Fruit fly (Drosophila melanogaster) whole organism, embryonic: Measurements from ENCODE around the gene blot.

Experiments used
- Bgb ChIP-seq: fragments of 200-800 bp; sonication (Bioruptor generic); IDR thresholded peaks from 2 replicates; pipeline ENCODE4 v1.3.6; 2022; ENCODE audit warnings: missing biosample characterization, missing genetic modification characterization; ENCODE audit not compliant: partially characterized antibody
- CG10274 ChIP-seq: fragments of 200-800 bp; sonication (Bioruptor generic); optimal IDR thresholded peaks from 3 replicates; lab custom pipeline; 2017; ENCODE audit warnings: missing biosample characterization, mild to moderate bottlenecking, missing genetic modification characterization
- CG10565 ChIP-seq: fragments of 200-800 bp; sonication (Bioruptor generic); optimal IDR thresholded peaks from 3 replicates; lab custom pipeline; 2016; ENCODE audit warnings: missing biosample characterization, mild to moderate bottlenecking, missing genetic modification characterization
- CG10959 ChIP-seq: fragments of 200-800 bp; sonication (Bioruptor generic); IDR thresholded peaks from 2 replicates; pipeline ENCODE4 v1.3.6; 2022; ENCODE audit warnings: missing biosample characterization, missing genetic modification characterization
- CG11723 ChIP-seq: fragments of 200-800 bp; sonication (Bioruptor generic); optimal IDR thresholded peaks from 2 replicates; lab custom pipeline; 2017; ENCODE audit warnings: missing biosample characterization, mild to moderate bottlenecking, missing genetic modification characterization
- CG12391 ChIP-seq: fragments of 200-800 bp; sonication (Bioruptor generic); optimal IDR thresholded peaks from 3 replicates; lab custom pipeline; 2018; ENCODE audit warnings: missing biosample characterization, mild to moderate bottlenecking, missing genetic modification characterization, moderate library complexity
- CG12744 ChIP-seq: fragments of 200-800 bp; sonication (Bioruptor generic); optimal IDR thresholded peaks from 2 replicates; lab custom pipeline; 2016; ENCODE audit warnings: missing biosample characterization, missing genetic modification characterization
- CG12769 ChIP-seq: fragments of 200-800 bp; sonication (Bioruptor generic); optimal IDR thresholded peaks from 2 replicates; lab custom pipeline; 2019; ENCODE audit warnings: missing biosample characterization, mild to moderate bottlenecking, missing genetic modification characterization, moderate library complexity
- CG17612 ChIP-seq: fragments of 200-800 bp; sonication (Bioruptor generic); IDR thresholded peaks from 2 replicates; pipeline ENCODE4 v1.3.6; 2022; ENCODE audit warnings: missing biosample characterization, missing genetic modification characterization
- CG2199 ChIP-seq: fragments of 200-800 bp; sonication (Bioruptor generic); IDR thresholded peaks from 3 replicates; pipeline ENCODE4 v1.3.6; 2022; ENCODE audit warnings: missing biosample characterization, missing genetic modification characterization
- CG2875 ChIP-seq: fragments of 200-800 bp; sonication (Bioruptor generic); optimal IDR thresholded peaks from 2 replicates; lab custom pipeline; 2017; ENCODE audit warnings: missing biosample characterization, mild to moderate bottlenecking, missing genetic modification characterization, missing genetic modification reagents
- CG32532 ChIP-seq: fragments of 200-800 bp; sonication (Bioruptor generic); IDR thresholded peaks from 2 replicates; pipeline ENCODE4 v1.3.6; 2022; ENCODE audit warnings: missing biosample characterization, missing genetic modification characterization
- CG33213 ChIP-seq: fragments of 200-800 bp; sonication (Bioruptor generic); optimal IDR thresholded peaks from 3 replicates; lab custom pipeline; 2016; ENCODE audit warnings: missing biosample characterization, missing genetic modification characterization
- CG34224 ChIP-seq: fragments of 200-800 bp; sonication (Bioruptor generic); IDR thresholded peaks from 3 replicates; pipeline ENCODE4 v1.3.6; 2022; ENCODE audit warnings: missing biosample characterization, missing genetic modification characterization; ENCODE audit not compliant: partially characterized antibody
- CG34376 ChIP-seq: fragments of 200-800 bp; sonication (Bioruptor generic); optimal IDR thresholded peaks from 2 replicates; lab custom pipeline; 2018; ENCODE audit warnings: missing biosample characterization, mild to moderate bottlenecking, missing genetic modification characterization
- CG42726 ChIP-seq: fragments of 200-800 bp; sonication (Bioruptor generic); IDR thresholded peaks from 2 replicates; pipeline ENCODE4 v1.3.6; 2022; ENCODE audit warnings: missing biosample characterization, missing genetic modification characterization; ENCODE audit not compliant: partially characterized antibody
- CG8765 ChIP-seq: fragments of 200-800 bp; sonication (Bioruptor generic); IDR thresholded peaks from 2 replicates; pipeline ENCODE4 v1.3.6; 2022; ENCODE audit warnings: missing biosample characterization, missing genetic modification characterization
- CG8924 ChIP-seq: fragments of 200-800 bp; optimal IDR thresholded peaks from 3 replicates; lab custom pipeline; 2019; ENCODE audit warnings: missing biosample characterization, mild to moderate bottlenecking, missing genetic modification characterization, moderate library complexity
- CkIIα-i1 ChIP-seq: fragments of 200-800 bp; sonication (Bioruptor generic); IDR thresholded peaks from 2 replicates; pipeline ENCODE4 v1.3.6; 2022; ENCODE audit warnings: missing biosample characterization, missing genetic modification characterization
- Dip2 ChIP-seq: fragments of 200-800 bp; sonication (Bioruptor generic); IDR thresholded peaks from 2 replicates; pipeline ENCODE4 v1.3.6; 2022; ENCODE audit warnings: missing biosample characterization, missing genetic modification characterization
- Eip74EF ChIP-seq, 2 experiments: fragments of 200-800 bp in 1 of 2; fragments of >200 bp in 1 of 2; sonication (Bioruptor generic) in 1 of 2; optimal IDR thresholded peaks; 2 replicates each; lab custom pipeline; 2017 to 2019; ENCODE audit warnings: missing biosample characterization in 2 of 2, missing genetic modification characterization in 2 of 2, mild to moderate bottlenecking in 1 of 2, moderate library complexity in 1 of 2
- HLH3B ChIP-seq: fragments of 200-800 bp; sonication (Bioruptor generic); IDR thresholded peaks from 2 replicates; pipeline ENCODE4 v1.3.6; 2022; ENCODE audit warnings: missing biosample characterization, missing genetic modification characterization
- HLHmδ ChIP-seq: fragments of 200-800 bp; sonication (Bioruptor generic); optimal IDR thresholded peaks from 2 replicates; lab custom pipeline; 2018; ENCODE audit warnings: missing biosample characterization, mild to moderate bottlenecking, missing genetic modification characterization, moderate library complexity
- Jarid2 ChIP-seq: fragments of 200-800 bp; sonication (Bioruptor generic); optimal IDR thresholded peaks from 3 replicates; lab custom pipeline; 2017; ENCODE audit warnings: mild to moderate bottlenecking, missing biosample characterization, missing genetic modification reagents, missing genetic modification characterization
- MBD-R2 ChIP-seq: fragments of 200-800 bp; sonication (Bioruptor generic); IDR thresholded peaks from 2 replicates; pipeline ENCODE4 v1.3.6; 2022; ENCODE audit warnings: missing biosample characterization, missing genetic modification characterization
- MTF-1 ChIP-seq: fragments of 200-800 bp; sonication (Bioruptor generic); optimal IDR thresholded peaks from 2 replicates; lab custom pipeline; 2018; ENCODE audit warnings: missing biosample characterization, mild to moderate bottlenecking, missing genetic modification characterization, borderline replicate concordance
- Mad ChIP-seq: fragments of 200-800 bp; sonication (Bioruptor generic); optimal IDR thresholded peaks from 2 replicates; lab custom pipeline; 2016; ENCODE audit warnings: missing biosample characterization, missing genetic modification characterization
- Ptx1 ChIP-seq: fragments of 200-800 bp; sonication (Bioruptor generic); IDR thresholded peaks from 2 replicates; pipeline ENCODE4 v1.3.6; 2022; ENCODE audit warnings: missing biosample characterization, missing genetic modification characterization
- Xrp1 ChIP-seq: fragments of 200-800 bp; sonication (Bioruptor generic); IDR thresholded peaks from 2 replicates; pipeline ENCODE4 v1.3.6; 2022; ENCODE audit warnings: missing biosample characterization, missing genetic modification characterization
- bbx ChIP-seq: fragments of 200-800 bp; sonication (Bioruptor generic); IDR thresholded peaks from 2 replicates; pipeline ENCODE4 v1.3.6; 2022; ENCODE audit warnings: missing biosample characterization, missing genetic modification characterization; ENCODE audit not compliant: partially characterized antibody
- br ChIP-seq: fragments of >200 bp; optimal IDR thresholded peaks from 2 replicates; lab custom pipeline; 2017
- cato ChIP-seq: fragments of 200-800 bp; sonication (Bioruptor generic); optimal IDR thresholded peaks from 2 replicates; lab custom pipeline; 2016; ENCODE audit warnings: missing biosample characterization, missing genetic modification characterization, borderline replicate concordance
- chinmo ChIP-seq: fragments of 200-800 bp; sonication (Bioruptor generic); IDR thresholded peaks from 4 replicates; pipeline ENCODE4 v1.3.6; 2022; ENCODE audit warnings: missing biosample characterization, missing genetic modification characterization; ENCODE audit not compliant: partially characterized antibody
- cwo ChIP-seq: fragments of 200-800 bp; sonication (Bioruptor generic); optimal IDR thresholded peaks from 3 replicates; lab custom pipeline; 2017; ENCODE audit warnings: missing biosample characterization, missing genetic modification characterization, mild to moderate bottlenecking, moderate library complexity, missing genetic modification reagents
- dan ChIP-seq: fragments of 200-800 bp; sonication (Bioruptor generic); IDR thresholded peaks from 2 replicates; pipeline ENCODE4 v1.3.6; 2022; ENCODE audit warnings: missing biosample characterization, missing genetic modification characterization
- fd102C ChIP-seq: fragments of 200-800 bp; sonication (Bioruptor generic); optimal IDR thresholded peaks from 2 replicates; lab custom pipeline; 2018; ENCODE audit warnings: missing biosample characterization, mild to moderate bottlenecking, missing genetic modification characterization, moderate library complexity
- ftz-f1 ChIP-seq: fragments of 200-800 bp; sonication (Bioruptor generic); optimal IDR thresholded peaks from 2 replicates; lab custom pipeline; 2016; ENCODE audit warnings: missing biosample characterization, missing genetic modification characterization
- gcm ChIP-seq: fragments of 200-800 bp; sonication (Bioruptor generic); optimal IDR thresholded peaks from 2 replicates; lab custom pipeline; 2019; ENCODE audit warnings: missing biosample characterization, mild to moderate bottlenecking, missing genetic modification characterization, moderate library complexity
- gt ChIP-seq: fragments of 200-800 bp; sonication (Bioruptor generic); IDR thresholded peaks from 2 replicates; pipeline ENCODE4 v1.3.6; 2022; ENCODE audit warnings: missing biosample characterization, missing genetic modification characterization
- insv ChIP-seq, 2 experiments: fragments of 200-800 bp; sonication (Bioruptor generic); optimal IDR thresholded peaks; 3 replicates each; lab custom pipeline; 2016 to 2018; ENCODE audit warnings: missing biosample characterization in 2 of 2, missing genetic modification characterization in 2 of 2
- jumu ChIP-seq: fragments of 200-800 bp; sonication (Bioruptor generic); optimal IDR thresholded peaks from 3 replicates; lab custom pipeline; 2016; ENCODE audit warnings: missing biosample characterization, missing genetic modification characterization
- oc ChIP-seq: fragments of 200-800 bp; sonication (Bioruptor generic); optimal IDR thresholded peaks from 2 replicates; lab custom pipeline; 2018; ENCODE audit warnings: missing biosample characterization, mild to moderate bottlenecking, missing genetic modification characterization, moderate library complexity
- pnt ChIP-seq: fragments of 200-800 bp; sonication (Bioruptor generic); optimal IDR thresholded peaks from 3 replicates; lab custom pipeline; 2016; ENCODE audit warnings: missing biosample characterization, missing genetic modification characterization
- prd ChIP-seq, 3 experiments: fragments of >200 bp in 2 of 3; fragments of 200-800 bp in 1 of 3; sonication (Bioruptor generic) in 1 of 3; optimal IDR thresholded peaks in 2 of 3; IDR thresholded peaks in 1 of 3; 2 replicates in 2 of 3; 3 replicates in 1 of 3; pipeline versions ENCODE4 v1.3.6 to Lab custom; 2017 to 2022; ENCODE audit warnings: missing biosample characterization in 1 of 3, missing genetic modification characterization in 1 of 3
- repo ChIP-seq: fragments of 200-800 bp; sonication (Bioruptor generic); optimal IDR thresholded peaks from 2 replicates; lab custom pipeline; 2016; ENCODE audit warnings: missing biosample characterization, missing genetic modification characterization
- sens ChIP-seq: fragments of 200-800 bp; sonication (Bioruptor generic); peaks from one replicate; lab custom pipeline; 2016; ENCODE audit warnings: missing biosample characterization, missing genetic modification characterization
- shn ChIP-seq: fragments of 200-800 bp; sonication (Bioruptor generic); optimal IDR thresholded peaks from 3 replicates; lab custom pipeline; 2016; ENCODE audit warnings: missing biosample characterization, missing genetic modification characterization
- sob ChIP-seq: fragments of 200-800 bp; sonication (Bioruptor generic); IDR thresholded peaks from 2 replicates; pipeline ENCODE4 v1.3.6; 2022; ENCODE audit warnings: missing biosample characterization, missing genetic modification characterization
- unpg ChIP-seq: fragments of 200-800 bp; sonication (Bioruptor generic); optimal IDR thresholded peaks from 3 replicates; lab custom pipeline; 2018; ENCODE audit warnings: missing biosample characterization, mild to moderate bottlenecking, missing genetic modification characterization, moderate library complexity
- yki ChIP-seq: fragments of >200 bp; optimal IDR thresholded peaks from 3 replicates; lab custom pipeline; 2018

Gene blot

DNA sequence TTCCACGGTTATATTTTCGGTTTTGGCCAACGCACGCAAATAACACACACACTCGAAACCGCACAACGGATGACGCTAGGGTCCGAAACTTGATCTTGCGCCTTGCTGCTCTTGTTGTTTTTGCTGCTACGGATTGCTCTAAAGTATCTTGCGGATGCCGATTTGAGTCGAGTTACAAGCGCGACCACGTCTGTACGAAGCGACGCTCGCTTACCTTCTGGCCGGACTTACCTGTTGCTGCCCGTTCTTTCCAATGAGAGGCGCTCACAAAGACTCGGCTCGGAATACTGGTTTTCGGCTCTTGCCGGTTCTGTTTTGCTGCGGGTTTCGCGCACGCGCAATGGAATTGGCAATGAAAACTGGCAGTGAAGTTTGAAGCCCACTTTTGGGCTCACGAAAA lies 42.0 kb downstream of the blot start, which contains the start of gene Cad74A (continued):
- TF ChIP-seq CG8924 (tag; lab: Kevin White, UChicago): peak; percentile 2
- TF ChIP-seq chinmo: peak; percentile 97
- TF ChIP-seq CG17612: no peak
- TF ChIP-seq HLH3B: no peak
- peak; percentile 39; the same call in 1 of the 2 replicates for TF ChIP-seq CG42726 (GFP tag; lab: Robert Waterston, UW)
- TF ChIP-seq HLHmδ (GFP tag; lab: Kevin White, UChicago): peak; percentile 27
- peak; percentile 37 for TF ChIP-seq ftz-f1 (GFP tag; lab: Kevin White, UChicago)
- peak; percentile 9 for TF ChIP-seq oc
- no peak for TF ChIP-seq br (lab: Kevin White, UChicago)
- peak; percentile 79 for TF ChIP-seq Jarid2 (GFP tag; lab: Kevin White, UChicago)
- peak; percentile 52; the same call in 1 of the 2 replicates for TF ChIP-seq CG32532 (GFP tag; lab: Robert Waterston, UW)
- no peak for TF ChIP-seq CG2199
- 0 out of 2 replicates have a peak, but pooled peaks have one; percentile 22 for TF ChIP-seq sob (GFP tag; lab: Robert Waterston, UW)
- TF ChIP-seq CG34224: peak; percentile 30; the same call in 2 of the 3 replicates
- TF ChIP-seq Mad (GFP tag; lab: Kevin White, UChicago): no peak
- no peak for TF ChIP-seq cwo
- no peak for TF ChIP-seq dan (GFP tag; lab: Robert Waterston, UW)
- TF ChIP-seq bbx: peak; percentile 30; the same call in 1 of the 2 replicates
- no peak for TF ChIP-seq CkIIα-i1 (GFP tag; lab: Robert Waterston, UW)
- peak in 1 of 2 experiments; percentile 81 for TF ChIP-seq insv (GFP tag; optimal IDR thresholded peaks at IDR 0.05; lab: Kevin White, UChicago)
- no peak for TF ChIP-seq shn (GFP tag; lab: Kevin White, UChicago)
- TF ChIP-seq CG33213 (GFP tag; lab: Kevin White, UChicago): no peak
- no peak for TF ChIP-seq prd (optimal IDR thresholded peaks at IDR 0.05; lab: Kevin White, UChicago)
- no peak for TF ChIP-seq prd (GFP tag; IDR thresholded peaks at IDR 0.05; lab: Robert Waterston, UW)
- TF ChIP-seq CG2875 (GFP tag; lab: Kevin White, UChicago): no peak
- peak; percentile 55 for TF ChIP-seq sens (GFP tag; lab: Kevin White, UChicago)
- no peak for TF ChIP-seq jumu (GFP tag; lab: Kevin White, UChicago)
- TF ChIP-seq CG12769: peak; percentile 57
- no peak for TF ChIP-seq CG10565 (GFP tag; lab: Kevin White, UChicago)
- no peak for TF ChIP-seq CG12744
- TF ChIP-seq CG8765 (GFP tag; lab: Robert Waterston, UW): 0 out of 2 replicates have a peak, but pooled peaks have one; percentile 21
- no peak for TF ChIP-seq Dip2 (GFP tag; lab: Robert Waterston, UW)
- TF ChIP-seq Xrp1: no peak
- TF ChIP-seq unpg (GFP tag; lab: Kevin White, UChicago): no peak
- no peak for TF ChIP-seq cato (GFP tag; lab: Kevin White, UChicago)
- no peak for TF ChIP-seq CG11723 (GFP tag; lab: Kevin White, UChicago)
- TF ChIP-seq yki: no peak
- no peak for TF ChIP-seq fd102C (GFP tag; lab: Kevin White, UChicago)
- peak; percentile 47; the same call in 1 of the 2 replicates for TF ChIP-seq Bgb
- TF ChIP-seq MTF-1: no peak
- peak; percentile 37 for TF ChIP-seq gcm (GFP tag; lab: Kevin White, UChicago)
- TF ChIP-seq CG10959 (GFP tag; lab: Robert Waterston, UW): no peak
- TF ChIP-seq CG10274: no peak
- no peak for TF ChIP-seq MBD-R2 (GFP tag; lab: Robert Waterston, UW)
- TF ChIP-seq Eip74EF (GFP tag; optimal IDR thresholded peaks at IDR 0.05; lab: Kevin White, UChicago): peak in 1 of 2 experiments; percentile 5
- no peak for TF ChIP-seq pnt
- TF ChIP-seq CG12391: no peak
- no peak for TF ChIP-seq gt (GFP tag; lab: Robert Waterston, UW)
- TF ChIP-seq repo (GFP tag; lab: Kevin White, UChicago): no peak
- TF ChIP-seq Ptx1: no peak
- no peak for TF ChIP-seq CG34376 (GFP tag; lab: Kevin White, UChicago)
